Worm (Caenorhabditis elegans) whole organism, L3 larva: Measurements from ENCODE around the gene F20B10.3.
"Not testable (repeated sequence)": the region's sequence is repeated elsewhere in the genome, so short reads cannot be mapped to it uniquely, and the experiment has no call there.

Experiments
- R02D3.7 ChIP-seq: fragments of 150-350 bp; optimal IDR thresholded peaks from 2 replicates; lab custom pipeline; 2014; ENCODE audit warnings: missing biosample characterization, missing genetic modification characterization
- ZK546.5 ChIP-seq: sonication (generic microtip); optimal IDR thresholded peaks from 2 replicates; lab custom pipeline; 2017; ENCODE audit warnings: missing biosample characterization, missing genetic modification characterization
- aly-2 ChIP-seq: fragments of 150-350 bp; optimal IDR thresholded peaks from 2 replicates; lab custom pipeline; 2014; ENCODE audit warnings: missing biosample characterization, missing genetic modification characterization
- ama-1 ChIP-seq: fragments of 150-350 bp; optimal IDR thresholded peaks from 2 replicates; lab custom pipeline; 2018
- ceh-16 ChIP-seq: sonication (generic microtip); optimal IDR thresholded peaks from 2 replicates; lab custom pipeline; 2017; ENCODE audit warnings: missing biosample characterization, missing genetic modification characterization
- ceh-28 ChIP-seq: fragments of 150-350 bp; optimal IDR thresholded peaks from 2 replicates; lab custom pipeline; 2014; ENCODE audit warnings: missing biosample characterization, missing genetic modification reagents, missing genetic modification characterization
- ceh-9 ChIP-seq: sonication (generic microtip); optimal IDR thresholded peaks from 2 replicates; lab custom pipeline; 2018; ENCODE audit warnings: missing biosample characterization, missing genetic modification characterization
- daf-12 ChIP-seq: fragments of 150-350 bp; optimal IDR thresholded peaks from 2 replicates; lab custom pipeline; 2014; ENCODE audit warnings: missing biosample characterization, missing genetic modification reagents, missing genetic modification characterization
- egl-27 ChIP-seq: sonication (generic microtip); optimal IDR thresholded peaks from 4 replicates; lab custom pipeline; 2017; ENCODE audit warnings: missing biosample characterization, missing genetic modification reagents, missing genetic modification characterization
- egl-5 ChIP-seq: fragments of 150-350 bp; optimal IDR thresholded peaks from 2 replicates; lab custom pipeline; 2017; ENCODE audit warnings: missing biosample characterization, missing genetic modification reagents, missing genetic modification characterization, inconsistent platforms
- elt-1 ChIP-seq: fragments of 150-350 bp; optimal IDR thresholded peaks from 2 replicates; lab custom pipeline; 2014; ENCODE audit warnings: missing biosample characterization, missing genetic modification characterization
- elt-2 ChIP-seq: sonication (generic microtip); optimal IDR thresholded peaks from 2 replicates; lab custom pipeline; 2016; ENCODE audit warnings: missing genetic modification reagents, mild to moderate bottlenecking, missing genetic modification characterization, missing compliant biosample characterization
- elt-3 ChIP-seq, 3 experiments: fragments of 150-350 bp in 1 of 3; sonication (generic microtip) in 2 of 3; optimal IDR thresholded peaks; 2 replicates in 2 of 3; 4 replicates in 1 of 3; lab custom pipeline; 2014 to 2017; ENCODE audit warnings: missing biosample characterization in 3 of 3, missing genetic modification characterization in 3 of 3
- eor-1 ChIP-seq, 2 experiments: fragments of 150-350 bp; optimal IDR thresholded peaks; 2 replicates each; lab custom pipeline; 2014 to 2018; ENCODE audit warnings: missing biosample characterization in 2 of 2, missing genetic modification characterization in 2 of 2
- fkh-10 ChIP-seq: sonication (generic microtip); optimal IDR thresholded peaks from 2 replicates; lab custom pipeline; 2017; ENCODE audit warnings: missing biosample characterization, missing genetic modification reagents, missing genetic modification characterization
- hmg-11 ChIP-seq: sonication (generic microtip); optimal IDR thresholded peaks from 2 replicates; lab custom pipeline; 2016; ENCODE audit warnings: missing genetic modification characterization, missing compliant biosample characterization
- jun-1 ChIP-seq: fragments of 150-350 bp; optimal IDR thresholded peaks from 2 replicates; lab custom pipeline; 2014; ENCODE audit warnings: missing biosample characterization, missing genetic modification reagents, missing genetic modification characterization
- lin-15B ChIP-seq: fragments of 150-350 bp; optimal IDR thresholded peaks from 2 replicates; lab custom pipeline; 2014; ENCODE audit warnings: missing biosample characterization, missing genetic modification characterization
- lsy-12 ChIP-seq: sonication (generic microtip); optimal IDR thresholded peaks from 2 replicates; lab custom pipeline; 2016; ENCODE audit warnings: mild to moderate bottlenecking, missing genetic modification characterization, missing compliant biosample characterization
- mml-1 ChIP-seq: fragments of 150-350 bp; sonication (generic microtip); optimal IDR thresholded peaks from 3 replicates; lab custom pipeline; 2014; ENCODE audit warnings: missing biosample characterization, missing genetic modification characterization
- nhr-11 ChIP-seq: fragments of 150-350 bp; optimal IDR thresholded peaks from 2 replicates; lab custom pipeline; 2014; ENCODE audit warnings: missing biosample characterization, missing genetic modification characterization
- nhr-12 ChIP-seq: fragments of 150-350 bp; optimal IDR thresholded peaks from 2 replicates; lab custom pipeline; 2014; ENCODE audit warnings: missing biosample characterization, missing genetic modification characterization
- nhr-23 ChIP-seq: fragments of 150-350 bp; optimal IDR thresholded peaks from 2 replicates; lab custom pipeline; 2014; ENCODE audit warnings: missing biosample characterization, missing genetic modification reagents, missing genetic modification characterization
- nhr-237 ChIP-seq: fragments of 150-350 bp; optimal IDR thresholded peaks from 2 replicates; lab custom pipeline; 2014; ENCODE audit warnings: missing biosample characterization, missing genetic modification characterization
- nhr-25 ChIP-seq: sonication (generic microtip); optimal IDR thresholded peaks from 2 replicates; lab custom pipeline; 2017; ENCODE audit warnings: missing biosample characterization, missing genetic modification characterization
- nhr-28 ChIP-seq: fragments of 150-350 bp; optimal IDR thresholded peaks from 2 replicates; lab custom pipeline; 2014; ENCODE audit warnings: missing biosample characterization, missing genetic modification characterization
- nhr-43 ChIP-seq: sonication (generic microtip); optimal IDR thresholded peaks from 2 replicates; lab custom pipeline; 2016; ENCODE audit warnings: mild to moderate bottlenecking, missing genetic modification characterization, missing compliant biosample characterization; ENCODE audit not compliant: poor library complexity, severe bottlenecking
- nhr-76 ChIP-seq: fragments of 150-350 bp; sonication (generic microtip); optimal IDR thresholded peaks from 5 replicates; lab custom pipeline; 2014; ENCODE audit warnings: missing biosample characterization, missing genetic modification characterization
- pha-4 ChIP-seq: fragments of 150-350 bp; optimal IDR thresholded peaks from 2 replicates; lab custom pipeline; 2014; ENCODE audit warnings: missing biosample characterization, missing genetic modification reagents, missing genetic modification characterization
- skn-1 ChIP-seq: fragments of 150-350 bp; optimal IDR thresholded peaks from 2 replicates; lab custom pipeline; 2014; ENCODE audit warnings: missing biosample characterization, missing genetic modification characterization
- snpc-4 ChIP-seq: fragments of 150-350 bp; optimal IDR thresholded peaks from 2 replicates; lab custom pipeline; 2014; ENCODE audit warnings: missing biosample characterization, missing genetic modification characterization
- unc-39 ChIP-seq: sonication (generic microtip); optimal IDR thresholded peaks from 4 replicates; lab custom pipeline; 2017; ENCODE audit warnings: missing biosample characterization, missing genetic modification characterization
- ztf-11 ChIP-seq: fragments of 150-350 bp; optimal IDR thresholded peaks from 2 replicates; lab custom pipeline; 2014; ENCODE audit warnings: missing biosample characterization, missing genetic modification characterization
- ztf-4 ChIP-seq: fragments of 150-350 bp; optimal IDR thresholded peaks from 2 replicates; lab custom pipeline; 2014; ENCODE audit warnings: missing biosample characterization, missing genetic modification characterization

F20B10.3 gene

ce11 chrIV:12129204-12129603 is 38.8 kb upstream of the F20B10.3 start, which contains the start of gene lin-24:
Gene lin-24 (plus strand): TSS chrIV:12129504.
- TF ChIP-seq skn-1 (tag; lab: Kevin White, UChicago) = no peak
- no peak for TF ChIP-seq ceh-28 (tag; lab: Kevin White, UChicago)
- TF ChIP-seq ama-1 (lab: Kevin White, UChicago) = no peak
- no peak for TF ChIP-seq nhr-237 (tag; lab: Kevin White, UChicago)
- no peak for TF ChIP-seq egl-5 (tag; lab: Kevin White, UChicago)
- no peak for TF ChIP-seq nhr-12 (tag; lab: Kevin White, UChicago)

ce11 chrIV:12131308-12132072 is 36.6 kb upstream of the F20B10.3 start:
- TF ChIP-seq lsy-12 (tag; lab: Kevin White, UChicago) (no peak), ceh-9 (no peak), elt-1 (tag; lab: Kevin White, UChicago) (no peak), nhr-28 (tag; lab: Kevin White, UChicago) (no peak), elt-3 (tag; optimal IDR thresholded peaks at IDR 0.05; lab: Kevin White, UChicago) (no peak), jun-1 (no peak), unc-39 (tag; lab: Kevin White, UChicago) (no peak), egl-27 (tag; lab: Kevin White, UChicago) (no peak), aly-2 (tag; lab: Kevin White, UChicago) (no peak), pha-4 (no peak), daf-12 (no peak), nhr-11 (tag; lab: Kevin White, UChicago) (no peak)

- TF ChIP-seq egl-5 (tag; lab: Kevin White, UChicago) (no peak), nhr-23 (no peak), ceh-9 (no peak), nhr-76 (no peak), snpc-4 (tag; lab: Kevin White, UChicago) (no peak), ztf-11 (tag; lab: Kevin White, UChicago) (no peak), nhr-28 (tag; lab: Kevin White, UChicago) (no peak), ztf-4 (tag; lab: Kevin White, UChicago) (no peak), R02D3.7 (tag; lab: Kevin White, UChicago) (no peak), ceh-16 (tag; lab: Kevin White, UChicago) (no peak), aly-2 (tag; lab: Kevin White, UChicago) (no peak)
- TF ChIP-seq, all 47 proteins: peak for 0
Measured at ce11 chrIV:12133776-12134175, 34.3 kb upstream of the F20B10.3 start.

- TF ChIP-seq egl-27 (tag; lab: Kevin White, UChicago) (no peak), nhr-11 (tag; lab: Kevin White, UChicago) (no peak), lin-15B (tag; lab: Kevin White, UChicago) (no peak), nhr-28 (tag; lab: Kevin White, UChicago) (no peak), pha-4 (no peak), lsy-12 (tag; lab: Kevin White, UChicago) (no peak), ceh-16 (tag; lab: Kevin White, UChicago) (no peak), nhr-43 (tag; lab: Kevin White, UChicago) (no peak), fkh-10 (GFP tag; lab: Kevin White, UChicago) (no peak), elt-2 (tag; lab: Kevin White, UChicago) (no peak), nhr-25 (tag; lab: Kevin White, UChicago) (no peak), jun-1 (no peak), eor-1 (tag; optimal IDR thresholded peaks at IDR 0.05; lab: Kevin White, UChicago) (no peak), elt-1 (tag; lab: Kevin White, UChicago) (no peak), nhr-237 (tag; lab: Kevin White, UChicago) (no peak), ama-1 (lab: Kevin White, UChicago) (no peak), nhr-12 (tag; lab: Kevin White, UChicago) (no peak), ztf-4 (tag; lab: Kevin White, UChicago) (no peak), hmg-11 (tag; lab: Kevin White, UChicago) (no peak), mml-1 (tag; lab: Kevin White, UChicago) (no peak)
Measured at ce11 chrIV:12134991-12135390, 33.1 kb upstream of the F20B10.3 start.

- not testable (repeated sequence) for TF ChIP-seq mml-1 (tag; lab: Kevin White, UChicago); ZK546.5; lsy-12 (tag; lab: Kevin White, UChicago)
- TF ChIP-seq, all 47 proteins: peak for 0; not testable (repeated sequence) for 47
Measured at ce11 chrIV:12138093-12138492, 30.0 kb upstream of the F20B10.3 start, which contains the start of gene B0001.4. Gene B0001.4 (minus strand): TSS chrIV:12138193.
